Fruit fly (Drosophila melanogaster): ENCODE data around the gene CG10903.

The CG10903 gene

dm6 chr3R:8013121-8014009, 16.8 kb upstream of the CG10903 start, which contains the start of the genes CG10435 and Pbp95 (continued):
- TF ChIP-seq Nf-YB (GFP tag; optimal IDR thresholded peaks at IDR 0.05) = no peak
- TF ChIP-seq Doc3 (GFP tag; IDR thresholded peaks at IDR 0.05; ENCODE audit: partially characterized antibody) = peak; percentile 66
- TF ChIP-seq gem (tag; optimal IDR thresholded peaks at IDR 0.05) = no peak
- no peak for TF ChIP-seq onecut (GFP tag; IDR thresholded peaks at IDR 0.05)
- TF ChIP-seq CG5245 (GFP tag; optimal IDR thresholded peaks at IDR 0.05) = no peak
- TF ChIP-seq dan (GFP tag; IDR thresholded peaks at IDR 0.05) = no peak
- no peak for TF ChIP-seq nerfin-1 (tag; optimal IDR thresholded peaks at IDR 0.05)
- TF ChIP-seq CG4360 (GFP tag; IDR thresholded peaks at IDR 0.05) = no peak
- no peak for TF ChIP-seq gt (GFP tag; IDR thresholded peaks at IDR 0.05)
- no peak for TF ChIP-seq Asciz (GFP tag; optimal IDR thresholded peaks at IDR 0.05)
- TF ChIP-seq GATAe (GFP tag; conservative IDR thresholded peaks at IDR 0.05) = no peak
- TF ChIP-seq CG1233 (GFP tag; optimal IDR thresholded peaks at IDR 0.05) = no peak
- TF ChIP-seq CG31388 (GFP tag; optimal IDR thresholded peaks at IDR 0.05) = no peak
- no peak for TF ChIP-seq da (GFP tag; optimal IDR thresholded peaks at IDR 0.05)
- peak; percentile 49 for TF ChIP-seq Hr3 (GFP tag; optimal IDR thresholded peaks at IDR 0.05)
- peak; percentile 84 for TF ChIP-seq Sry-δ (GFP tag; optimal IDR thresholded peaks at IDR 0.05)
- TF ChIP-seq Rx (GFP tag; IDR thresholded peaks at IDR 0.05) = peak; percentile 56
- TF ChIP-seq z (GFP tag; IDR thresholded peaks at IDR 0.05) = no peak
- no peak for TF ChIP-seq CrebB (tag; optimal IDR thresholded peaks at IDR 0.05)
- TF ChIP-seq sc (optimal IDR thresholded peaks at IDR 0.05) = no peak
- no peak for TF ChIP-seq sc (GFP tag; optimal IDR thresholded peaks at IDR 0.05)
- no peak for TF ChIP-seq tap (tag; optimal IDR thresholded peaks at IDR 0.05)
- TF ChIP-seq az2 (GFP tag; optimal IDR thresholded peaks at IDR 0.05) = peak; percentile 54
- TF ChIP-seq CG6683 (GFP tag; optimal IDR thresholded peaks at IDR 0.05) = no peak
- TF ChIP-seq gcm2 (GFP tag; optimal IDR thresholded peaks at IDR 0.05) = no peak
- no peak for TF ChIP-seq CG17568 (GFP tag; optimal IDR thresholded peaks at IDR 0.05)
- TF ChIP-seq CG17186 (GFP tag; optimal IDR thresholded peaks at IDR 0.05) = no peak
- no peak for TF ChIP-seq Deaf1 (tag; optimal IDR thresholded peaks at IDR 0.05)
- peak; percentile 58; the same call in 1 of the 2 replicates for TF ChIP-seq H2.0 (GFP tag; IDR thresholded peaks at IDR 0.05)
- TF ChIP-seq ttk (GFP tag; IDR thresholded peaks at IDR 0.05) = no peak
- no peak for TF ChIP-seq trh (GFP tag; optimal IDR thresholded peaks at IDR 0.05)
- peak; percentile 60 for TF ChIP-seq CG3847 (GFP tag; IDR thresholded peaks at IDR 0.05)
- TF ChIP-seq repo (GFP tag; optimal IDR thresholded peaks at IDR 0.05) = no peak
- TF ChIP-seq CG30020 (tag; optimal IDR thresholded peaks at IDR 0.05) = peak; percentile 50
- peak; percentile 28 for TF ChIP-seq Atf3 (GFP tag; optimal IDR thresholded peaks at IDR 0.05)
- TF ChIP-seq crol (GFP tag; IDR thresholded peaks at IDR 0.05) = no peak
- TF ChIP-seq trem (tag; optimal IDR thresholded peaks at IDR 0.05) = no peak
- peak; percentile 31 for TF ChIP-seq caup (GFP tag; optimal IDR thresholded peaks at IDR 0.05; ENCODE audit: severe bottlenecking)
- TF ChIP-seq Lpt (GFP tag; optimal IDR thresholded peaks at IDR 0.05) = no peak
- TF ChIP-seq CG9609 (GFP tag; optimal IDR thresholded peaks at IDR 0.05) = peak; percentile 38
- TF ChIP-seq fd96Cb (tag; optimal IDR thresholded peaks at IDR 0.05) = peak; percentile 1
- peak; percentile 23 for TF ChIP-seq cato (GFP tag; optimal IDR thresholded peaks at IDR 0.05; ENCODE audit: borderline replicate concordance)
- peak; percentile 67 for TF ChIP-seq CG9727 (GFP tag; optimal IDR thresholded peaks at IDR 0.05)
- TF ChIP-seq chm (GFP tag; IDR thresholded peaks at IDR 0.05) = 0 out of 2 replicates have a peak, but pooled peaks have one; percentile 39
- no peak for TF ChIP-seq Jarid2 (GFP tag; optimal IDR thresholded peaks at IDR 0.05)
- no peak for TF ChIP-seq CG8765 (GFP tag; IDR thresholded peaks at IDR 0.05)
- no peak for TF ChIP-seq CG10147 (GFP tag; optimal IDR thresholded peaks at IDR 0.05)
- no peak for TF ChIP-seq dimm (GFP tag; IDR thresholded peaks at IDR 0.05)
- TF ChIP-seq sens (GFP tag) = peak; percentile 87
- no peak for TF ChIP-seq CG10959 (GFP tag; IDR thresholded peaks at IDR 0.05)
